Fruit fly (Drosophila melanogaster) whole organism, embryonic: Measurements from ENCODE around the gene CstF50.

ENCODE experiments used
- Atf6 ChIP-seq: fragments of 200-800 bp; sonication (Bioruptor generic); IDR thresholded peaks from 2 replicates; pipeline ENCODE4 v1.3.6; 2022; ENCODE audit warnings: missing biosample characterization, missing genetic modification characterization
- CG10267 ChIP-seq: fragments of 200-800 bp; sonication (Bioruptor generic); optimal IDR thresholded peaks from 2 replicates; lab custom pipeline; 2018; ENCODE audit warnings: missing biosample characterization, mild to moderate bottlenecking, missing genetic modification characterization, moderate library complexity
- CG11695 ChIP-seq: fragments of 200-800 bp; sonication (Bioruptor generic); IDR thresholded peaks from 3 replicates; pipeline ENCODE4 v1.3.6; 2022; ENCODE audit warnings: missing biosample characterization, missing genetic modification characterization
- CG12769 ChIP-seq: fragments of 200-800 bp; sonication (Bioruptor generic); optimal IDR thresholded peaks from 2 replicates; lab custom pipeline; 2019; ENCODE audit warnings: missing biosample characterization, mild to moderate bottlenecking, missing genetic modification characterization, moderate library complexity
- CG14710 ChIP-seq: fragments of 200-800 bp; sonication (Bioruptor generic); optimal IDR thresholded peaks from 3 replicates; lab custom pipeline; 2019; ENCODE audit warnings: missing biosample characterization, mild to moderate bottlenecking, missing genetic modification characterization, moderate library complexity
- CG14860 ChIP-seq: fragments of 200-800 bp; sonication (Bioruptor generic); IDR thresholded peaks from 3 replicates; pipeline ENCODE4 v1.3.6; 2022; ENCODE audit warnings: missing biosample characterization, missing genetic modification characterization; ENCODE audit not compliant: partially characterized antibody
- CG15514 ChIP-seq: fragments of 200-800 bp; sonication (Bioruptor generic); optimal IDR thresholded peaks from 3 replicates; lab custom pipeline; 2017; ENCODE audit warnings: missing biosample characterization, missing genetic modification characterization, mild to moderate bottlenecking, moderate library complexity, missing genetic modification reagents
- CG17361 ChIP-seq: fragments of 200-800 bp; sonication (Bioruptor generic); IDR thresholded peaks from 3 replicates; pipeline ENCODE4 v1.3.6; 2022; ENCODE audit warnings: missing biosample characterization, missing genetic modification characterization
- CG3163 ChIP-seq: fragments of 200-800 bp; sonication (Bioruptor generic); optimal IDR thresholded peaks from 3 replicates; lab custom pipeline; 2016; ENCODE audit warnings: missing biosample characterization, missing genetic modification characterization
- CG34376 ChIP-seq: fragments of 200-800 bp; sonication (Bioruptor generic); optimal IDR thresholded peaks from 2 replicates; lab custom pipeline; 2018; ENCODE audit warnings: missing biosample characterization, mild to moderate bottlenecking, missing genetic modification characterization
- CG6175 ChIP-seq: fragments of 200-800 bp; sonication (Bioruptor generic); IDR thresholded peaks from 3 replicates; pipeline ENCODE4 v1.3.6; 2022; ENCODE audit warnings: missing biosample characterization, missing genetic modification characterization
- CG6254 ChIP-seq: fragments of 200-800 bp; sonication (Bioruptor generic); optimal IDR thresholded peaks from 3 replicates; lab custom pipeline; 2017; ENCODE audit warnings: mild to moderate bottlenecking, missing biosample characterization, missing genetic modification reagents, missing genetic modification characterization
- CG6654 ChIP-seq: fragments of 200-800 bp; sonication (Bioruptor generic); optimal IDR thresholded peaks from 2 replicates; lab custom pipeline; 2017; ENCODE audit warnings: missing biosample characterization, mild to moderate bottlenecking, missing genetic modification characterization
- CG6683 ChIP-seq: fragments of 200-800 bp; sonication (Bioruptor generic); optimal IDR thresholded peaks from 2 replicates; lab custom pipeline; 2017; ENCODE audit warnings: missing biosample characterization, mild to moderate bottlenecking, missing genetic modification characterization, missing genetic modification reagents
- CG6765 ChIP-seq: fragments of 200-800 bp; sonication (Bioruptor generic); optimal IDR thresholded peaks from 3 replicates; lab custom pipeline; 2017; ENCODE audit warnings: missing biosample characterization, mild to moderate bottlenecking, missing genetic modification characterization
- CG6791 ChIP-seq: fragments of 200-800 bp; sonication (Bioruptor generic); IDR thresholded peaks from 3 replicates; pipeline ENCODE4 v1.3.6; 2022; ENCODE audit warnings: missing biosample characterization, missing genetic modification characterization; ENCODE audit not compliant: partially characterized antibody
- CG6813 ChIP-seq: fragments of 200-800 bp; sonication (Bioruptor generic); optimal IDR thresholded peaks from 2 replicates; lab custom pipeline; 2017; ENCODE audit warnings: missing biosample characterization, missing genetic modification characterization, mild to moderate bottlenecking, moderate library complexity, missing genetic modification reagents
- CG6854 ChIP-seq: fragments of 200-800 bp; sonication (Bioruptor generic); optimal IDR thresholded peaks from 3 replicates; lab custom pipeline; 2017; ENCODE audit warnings: missing biosample characterization, mild to moderate bottlenecking, missing genetic modification characterization
- CG7357 ChIP-seq: fragments of 200-800 bp; sonication (Bioruptor generic); IDR thresholded peaks from 3 replicates; pipeline ENCODE4 v1.3.6; 2022; ENCODE audit warnings: missing biosample characterization, missing genetic modification characterization
- D ChIP-seq, 2 experiments: fragments of 200-800 bp in 1 of 2; fragments of >200 bp in 1 of 2; sonication (Bioruptor generic) in 1 of 2; optimal IDR thresholded peaks; 2 replicates in 1 of 2; 3 replicates in 1 of 2; lab custom pipeline; 2017; ENCODE audit warnings: mild to moderate bottlenecking in 1 of 2, missing biosample characterization in 1 of 2, missing genetic modification characterization in 1 of 2, missing genetic modification reagents in 1 of 2
- Doc3 ChIP-seq: fragments of 200-800 bp; sonication (Bioruptor generic); IDR thresholded peaks from 3 replicates; pipeline ENCODE4 v1.3.6; 2022; ENCODE audit warnings: missing biosample characterization, missing genetic modification characterization; ENCODE audit not compliant: partially characterized antibody
- Dp ChIP-seq: fragments of 200-800 bp; sonication (Bioruptor generic); optimal IDR thresholded peaks from 2 replicates; lab custom pipeline; 2018; ENCODE audit warnings: missing biosample characterization, mild to moderate bottlenecking, missing genetic modification characterization, moderate library complexity
- Dref ChIP-seq: fragments of 200-800 bp; sonication (Bioruptor generic); IDR thresholded peaks from 2 replicates; pipeline ENCODE4 v1.3.6; 2022; ENCODE audit warnings: missing biosample characterization, missing genetic modification characterization
- MBD-R2 ChIP-seq: fragments of 200-800 bp; sonication (Bioruptor generic); IDR thresholded peaks from 2 replicates; pipeline ENCODE4 v1.3.6; 2022; ENCODE audit warnings: missing biosample characterization, missing genetic modification characterization
- Med ChIP-seq: fragments of 200-800 bp; sonication (Bioruptor generic); peaks from one replicate; lab custom pipeline; 2016; ENCODE audit warnings: missing biosample characterization, missing genetic modification characterization, mild to moderate bottlenecking, inconsistent platforms, moderate library complexity
- Mrtf ChIP-seq: fragments of 200-800 bp; sonication (Bioruptor generic); IDR thresholded peaks from 3 replicates; pipeline ENCODE4 v1.3.6; 2022; ENCODE audit warnings: missing biosample characterization, missing genetic modification characterization
- Scr ChIP-seq: fragments of 200-800 bp; sonication (Bioruptor generic); IDR thresholded peaks from 2 replicates; pipeline ENCODE4 v1.3.6; 2022; ENCODE audit warnings: missing biosample characterization, missing genetic modification characterization; ENCODE audit not compliant: partially characterized antibody
- Sin3A ChIP-seq: fragments of >200 bp; optimal IDR thresholded peaks from 2 replicates; lab custom pipeline; 2018
- Trl ChIP-seq, 3 experiments: fragments of >200 bp in 2 of 3; fragments of 200-800 bp in 1 of 3; sonication (Bioruptor generic) in 1 of 3; optimal IDR thresholded peaks; 2 replicates in 1 of 3; 3 replicates in 2 of 3; lab custom pipeline; 2016 to 2017; ENCODE audit warnings: missing biosample characterization in 1 of 3, missing genetic modification characterization in 1 of 3
- Vsx1 ChIP-seq: fragments of 200-800 bp; sonication (Bioruptor generic); optimal IDR thresholded peaks from 2 replicates; lab custom pipeline; 2017; ENCODE audit warnings: missing biosample characterization, mild to moderate bottlenecking, missing genetic modification characterization, missing genetic modification reagents
- Xbp1 ChIP-seq: fragments of 200-800 bp; sonication (Bioruptor generic); optimal IDR thresholded peaks from 3 replicates; lab custom pipeline; 2016; ENCODE audit warnings: missing biosample characterization, mild to moderate bottlenecking, missing genetic modification characterization
- chinmo ChIP-seq: fragments of 200-800 bp; sonication (Bioruptor generic); IDR thresholded peaks from 4 replicates; pipeline ENCODE4 v1.3.6; 2022; ENCODE audit warnings: missing biosample characterization, missing genetic modification characterization; ENCODE audit not compliant: partially characterized antibody
- crol ChIP-seq: fragments of 200-800 bp; sonication (Bioruptor generic); IDR thresholded peaks from 2 replicates; pipeline ENCODE4 v1.3.6; 2022; ENCODE audit warnings: missing biosample characterization, missing genetic modification characterization
- gfzf ChIP-seq: fragments of 200-800 bp; sonication (Bioruptor generic); optimal IDR thresholded peaks from 2 replicates; lab custom pipeline; 2016; ENCODE audit warnings: missing biosample characterization, mild to moderate bottlenecking, missing genetic modification characterization, moderate library complexity
- grn ChIP-seq: fragments of 200-800 bp; sonication (Bioruptor generic); optimal IDR thresholded peaks from 3 replicates; lab custom pipeline; 2017; ENCODE audit warnings: missing biosample characterization, missing genetic modification characterization
- gsb-n ChIP-seq: fragments of 200-800 bp; sonication (Bioruptor generic); optimal IDR thresholded peaks from 3 replicates; lab custom pipeline; 2018; ENCODE audit warnings: missing biosample characterization, mild to moderate bottlenecking, missing genetic modification characterization
- hkb ChIP-seq, 2 experiments: fragments of 200-800 bp in 1 of 2; fragments of >200 bp in 1 of 2; sonication (Bioruptor generic) in 1 of 2; IDR thresholded peaks in 1 of 2; optimal IDR thresholded peaks in 1 of 2; 2 replicates each; pipeline versions ENCODE4 v1.3.6 to Lab custom; 2017 to 2022; ENCODE audit warnings: missing biosample characterization in 1 of 2, missing genetic modification characterization in 1 of 2
- nerfin-1 ChIP-seq: fragments of 200-800 bp; sonication (Bioruptor generic); optimal IDR thresholded peaks from 3 replicates; lab custom pipeline; 2019; ENCODE audit warnings: missing biosample characterization, mild to moderate bottlenecking, missing genetic modification characterization, moderate library complexity
- onecut ChIP-seq: fragments of 200-800 bp; sonication (Bioruptor generic); IDR thresholded peaks from 2 replicates; pipeline ENCODE4 v1.3.6; 2022; ENCODE audit warnings: missing biosample characterization, missing genetic modification characterization
- org-1 ChIP-seq: fragments of 200-800 bp; sonication (Bioruptor generic); optimal IDR thresholded peaks from 2 replicates; lab custom pipeline; 2017; ENCODE audit warnings: missing biosample characterization, missing genetic modification characterization
- pzg ChIP-seq: fragments of 200-800 bp; sonication (Bioruptor generic); optimal IDR thresholded peaks from 3 replicates; lab custom pipeline; 2018; ENCODE audit warnings: missing biosample characterization, mild to moderate bottlenecking, missing genetic modification characterization, moderate library complexity
- sens ChIP-seq: fragments of 200-800 bp; sonication (Bioruptor generic); peaks from one replicate; lab custom pipeline; 2016; ENCODE audit warnings: missing biosample characterization, missing genetic modification characterization
- sima ChIP-seq: fragments of 200-800 bp; sonication (Bioruptor generic); optimal IDR thresholded peaks from 2 replicates; lab custom pipeline; 2016; ENCODE audit warnings: missing biosample characterization, missing genetic modification characterization
- sna ChIP-seq: fragments of 200-800 bp; sonication (Bioruptor generic); IDR thresholded peaks from 2 replicates; pipeline ENCODE4 v1.3.6; 2022; ENCODE audit warnings: missing biosample characterization, missing genetic modification characterization; ENCODE audit not compliant: partially characterized antibody
- stc ChIP-seq: fragments of 200-800 bp; sonication (Bioruptor generic); IDR thresholded peaks from 2 replicates; pipeline ENCODE4 v1.3.6; 2022; ENCODE audit warnings: missing biosample characterization, missing genetic modification characterization
- z ChIP-seq: fragments of 200-800 bp; sonication (Bioruptor generic); IDR thresholded peaks from 3 replicates; pipeline ENCODE4 v1.3.6; 2022; ENCODE audit warnings: missing biosample characterization, missing genetic modification characterization

CstF50 gene

DNA sequence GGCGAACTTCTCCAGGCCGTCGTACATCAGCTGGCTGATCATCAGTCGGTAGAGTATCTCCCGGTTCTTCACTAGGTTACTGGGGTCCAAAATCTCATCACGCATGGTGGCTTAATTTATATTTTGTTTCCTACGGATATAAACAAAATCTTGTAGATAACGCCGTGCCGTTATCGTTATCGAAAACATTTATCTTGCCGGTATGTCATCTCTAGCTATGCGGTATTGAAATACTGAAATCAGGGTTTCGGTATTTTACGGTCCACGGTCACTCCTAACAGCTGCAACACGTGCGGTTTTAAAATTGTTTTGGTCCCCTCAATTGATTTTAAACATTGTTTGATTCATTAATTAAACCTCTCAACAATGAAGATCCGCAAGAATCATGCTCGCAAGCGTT, at the start of gene CstF50, which contains the start of gene CG11563 (continued):
- TF ChIP-seq pzg (peak; percentile 74), Doc3 (GFP tag; lab: Robert Waterston, UW) (no peak), sens (GFP tag; lab: Kevin White, UChicago) (peak; percentile 48), CG6791 (GFP tag; lab: Robert Waterston, UW) (0 out of 3 replicates have a peak, but pooled peaks have one; percentile 33), sima (GFP tag; lab: Kevin White, UChicago) (no peak), Sin3A (lab: Kevin White, UChicago) (peak; percentile 51), CG14710 (tag; lab: Kevin White, UChicago) (peak; percentile 25), CG6654 (GFP tag; lab: Kevin White, UChicago) (no peak), CG12769 (no peak), CG11695 (GFP tag; lab: Robert Waterston, UW) (no peak), CG10267 (peak; percentile 14), Xbp1 (GFP tag; lab: Kevin White, UChicago) (no peak), Vsx1 (GFP tag; lab: Kevin White, UChicago) (no peak), gfzf (GFP tag; lab: Kevin White, UChicago) (peak; percentile 81), sna (GFP tag; lab: Robert Waterston, UW) (peak; percentile 56; the same call in 1 of the 2 replicates), grn (GFP tag; lab: Kevin White, UChicago) (peak; percentile 6), Scr (peak; percentile 46), CG14860 (GFP tag; lab: Robert Waterston, UW) (peak; percentile 34; the same call in 1 of the 3 replicates), CG15514 (GFP tag; lab: Kevin White, UChicago) (peak; percentile 73), Dref (GFP tag; lab: Robert Waterston, UW) (peak; percentile 70), Dp (GFP tag; lab: Kevin White, UChicago) (peak; percentile 40)

DNA sequence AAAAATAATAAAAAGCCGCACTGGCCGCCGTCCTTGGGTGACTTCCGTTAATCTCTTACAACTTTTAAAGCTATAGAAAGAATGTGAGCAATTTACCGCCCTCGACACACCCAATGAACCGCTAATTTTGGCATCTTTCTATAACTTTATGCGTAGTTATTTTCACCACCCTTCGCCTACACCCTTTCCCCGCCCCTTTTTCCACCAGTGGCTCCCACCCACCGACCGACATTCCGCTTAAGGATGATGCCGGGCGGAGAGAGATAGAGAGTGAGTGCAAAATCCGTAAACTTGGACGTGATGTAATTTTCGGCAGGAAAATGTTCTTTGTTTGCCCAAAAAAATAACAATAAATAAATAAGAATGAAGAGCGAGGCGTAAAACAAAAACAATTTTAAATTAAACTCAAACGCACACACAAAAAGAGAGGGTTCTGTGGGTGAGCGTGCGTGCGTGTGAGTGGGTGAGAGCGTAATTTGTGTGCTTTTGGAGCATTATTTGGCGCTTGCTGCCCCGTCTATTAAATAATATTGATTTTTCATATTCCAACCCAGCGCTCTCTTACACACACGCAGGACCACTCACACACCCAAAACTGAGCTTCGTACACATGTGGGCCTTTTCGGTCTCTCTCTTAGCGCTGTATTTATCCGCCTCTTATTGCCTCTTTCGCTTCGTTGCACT, 40.9 kb upstream of the CstF50 start:
- peak; percentile 60 for TF ChIP-seq crol
- peak; percentile 31 for TF ChIP-seq CG3163 (GFP tag; lab: Kevin White, UChicago)
- no peak for TF ChIP-seq CG6175 (GFP tag; lab: Robert Waterston, UW)
- TF ChIP-seq CG7357 (GFP tag; lab: Robert Waterston, UW), result no peak
- TF ChIP-seq MBD-R2 (GFP tag; lab: Robert Waterston, UW), result peak; percentile 49; the same call in 1 of the 2 replicates
- no peak for TF ChIP-seq hkb (optimal IDR thresholded peaks at IDR 0.05; lab: Kevin White, UChicago)
- peak; percentile 11; the same call in 1 of the 2 replicates for TF ChIP-seq hkb (GFP tag; IDR thresholded peaks at IDR 0.05; lab: Robert Waterston, UW)
- TF ChIP-seq Med, result peak; percentile 83
- TF ChIP-seq CG6854 (GFP tag; lab: Kevin White, UChicago), result peak; percentile 33
- peak; percentile 83; the same call in 1 of the 4 replicates for TF ChIP-seq chinmo (GFP tag; lab: Robert Waterston, UW)
- TF ChIP-seq Trl (optimal IDR thresholded peaks at IDR 0.05; lab: Kevin White, UChicago), result peak; percentile 70 to 95
- no peak for TF ChIP-seq Trl (GFP tag; optimal IDR thresholded peaks at IDR 0.05; lab: Kevin White, UChicago)
- TF ChIP-seq org-1 (GFP tag; lab: Kevin White, UChicago), result no peak
- TF ChIP-seq CG6683 (GFP tag; lab: Kevin White, UChicago), result no peak
- TF ChIP-seq Atf6 (GFP tag; lab: Robert Waterston, UW), result 0 out of 2 replicates have a peak, but pooled peaks have one; percentile 14
- no peak for TF ChIP-seq CG6254 (GFP tag; lab: Kevin White, UChicago)
- peak; percentile 10; the same call in 1 of the 2 replicates for TF ChIP-seq stc (GFP tag; lab: Robert Waterston, UW)
- peak; percentile 21 for TF ChIP-seq CG6765
- TF ChIP-seq gsb-n, result no peak
- TF ChIP-seq z (GFP tag; lab: Robert Waterston, UW), result peak; percentile 85
- TF ChIP-seq onecut (GFP tag; lab: Robert Waterston, UW), result peak; percentile 99
- peak; percentile 12 for TF ChIP-seq CG6813 (GFP tag; lab: Kevin White, UChicago)
- TF ChIP-seq Mrtf, result no peak
- TF ChIP-seq nerfin-1, result peak; percentile 55
- TF ChIP-seq CG34376 (GFP tag; lab: Kevin White, UChicago), result peak; percentile 38
- no peak for TF ChIP-seq D (optimal IDR thresholded peaks at IDR 0.05; lab: Kevin White, UChicago)
- no peak for TF ChIP-seq D (GFP tag; optimal IDR thresholded peaks at IDR 0.05; lab: Kevin White, UChicago)
- TF ChIP-seq CG17361 (GFP tag; lab: Robert Waterston, UW), result no peak
